Worm (Caenorhabditis elegans): Measurements from ENCODE around the gene srw-67.

DNA sequence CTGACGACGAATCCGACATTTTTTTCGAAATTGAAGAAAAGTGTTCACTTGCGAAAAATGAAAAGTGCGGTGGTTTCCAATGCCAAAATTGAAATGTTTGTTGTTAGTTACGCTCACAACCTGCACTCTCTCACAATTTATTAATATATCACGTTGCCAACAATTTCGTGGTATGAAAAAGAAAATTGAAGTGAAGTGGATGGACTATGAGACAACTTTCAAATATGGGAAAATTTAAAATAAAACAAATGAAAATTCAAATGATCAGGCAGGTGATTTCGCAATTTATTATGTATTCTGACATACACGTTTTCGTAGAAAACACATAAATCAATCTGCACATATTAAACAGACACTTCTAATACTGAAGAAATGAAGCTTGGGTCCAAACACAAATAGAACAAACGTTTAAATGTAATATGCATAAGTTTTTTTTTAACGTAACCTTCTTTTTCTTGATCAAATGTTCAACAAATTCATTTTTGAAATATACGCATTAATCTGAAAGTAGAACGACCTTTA lies 31.3 kb upstream of the srw-67 start, which contains the start of gene srp-6:
- no peak for TF ChIP-seq tbx-11 (GFP tag; IDR thresholded peaks at IDR 0.05)
- TF ChIP-seq hmbx-1 (tag; optimal IDR thresholded peaks at IDR 0.05) = no peak
- no peak for TF ChIP-seq ama-1 (optimal IDR thresholded peaks at IDR 0.05)
- TF ChIP-seq ceh-13 (GFP tag; optimal IDR thresholded peaks at IDR 0.05) = no peak
- no peak for TF ChIP-seq B0310.2 (tag; optimal IDR thresholded peaks at IDR 0.05)
- no peak for TF ChIP-seq flt-1 (GFP tag; IDR thresholded peaks at IDR 0.05)
- TF ChIP-seq hnd-1 (tag; optimal IDR thresholded peaks at IDR 0.05) = no peak
- no peak for TF ChIP-seq pes-1 (GFP tag; IDR thresholded peaks at IDR 0.05)
- no peak for TF ChIP-seq F13C5.2 (tag; optimal IDR thresholded peaks at IDR 0.05)
